Worm (Caenorhabditis elegans): ENCODE data around the gene fut-4.

- TF ChIP-seq nhr-11 (tag; optimal IDR thresholded peaks at IDR 0.05) = no peak
- TF ChIP-seq D1046.2 (GFP tag; IDR thresholded peaks at IDR 0.05) = no peak
- TF ChIP-seq F49E8.2 (tag; optimal IDR thresholded peaks at IDR 0.05; ENCODE audit: borderline replicate concordance) = no peak
Measured at ce11 chrII:2829482-2829881, 7.1 kb upstream of the fut-4 start.
